Fruit fly (Drosophila melanogaster) whole organism, adult: ENCODE results near the gene CG15864.

Experiments
- CG11617 ChIP-seq: fragments of 200-800 bp; sonication (Bioruptor generic); optimal IDR thresholded peaks from 2 replicates; lab custom pipeline; 2017; ENCODE audit warnings: mild to moderate bottlenecking, missing biosample characterization, missing genetic modification reagents, missing genetic modification characterization
- CG12768 ChIP-seq: fragments of 200-800 bp; sonication (Bioruptor generic); optimal IDR thresholded peaks from 2 replicates; lab custom pipeline; 2017; ENCODE audit warnings: missing biosample characterization, missing genetic modification characterization, mild to moderate bottlenecking, moderate library complexity, missing genetic modification reagents
- CG14711 ChIP-seq: fragments of 200-800 bp; sonication (Bioruptor generic); optimal IDR thresholded peaks from 2 replicates; lab custom pipeline; 2018; ENCODE audit warnings: missing biosample characterization, mild to moderate bottlenecking, missing genetic modification characterization, moderate library complexity
- CG1620 ChIP-seq: fragments of 200-800 bp; sonication (Bioruptor generic); optimal IDR thresholded peaks from 2 replicates; lab custom pipeline; 2016; ENCODE audit warnings: missing biosample characterization, missing genetic modification characterization
- CG33017 ChIP-seq: fragments of 200-800 bp; sonication (Bioruptor generic); optimal IDR thresholded peaks from 2 replicates; lab custom pipeline; 2018; ENCODE audit warnings: missing biosample characterization, mild to moderate bottlenecking, missing genetic modification characterization, moderate library complexity
- CG5204 ChIP-seq: fragments of 200-800 bp; sonication (Bioruptor generic); optimal IDR thresholded peaks from 2 replicates; lab custom pipeline; 2016; ENCODE audit warnings: missing biosample characterization, missing genetic modification characterization
- CG7045 ChIP-seq: fragments of 200-800 bp; sonication (Bioruptor generic); optimal IDR thresholded peaks from 2 replicates; lab custom pipeline; 2017; ENCODE audit warnings: missing biosample characterization, mild to moderate bottlenecking, missing genetic modification characterization
- CG7101 ChIP-seq: fragments of 200-800 bp; sonication (Bioruptor generic); optimal IDR thresholded peaks from 2 replicates; lab custom pipeline; 2018; ENCODE audit warnings: missing biosample characterization, mild to moderate bottlenecking, missing genetic modification characterization, moderate library complexity
- Clk ChIP-seq: fragments of 200-800 bp; sonication (Bioruptor generic); optimal IDR thresholded peaks from 2 replicates; lab custom pipeline; 2017; ENCODE audit warnings: missing biosample characterization, missing genetic modification characterization
- Crg-1 ChIP-seq: fragments of 200-800 bp; sonication (Bioruptor generic); optimal IDR thresholded peaks from 2 replicates; lab custom pipeline; 2016; ENCODE audit warnings: missing biosample characterization, missing genetic modification characterization
- Hr96 ChIP-seq: fragments of 200-800 bp; sonication (Bioruptor generic); optimal IDR thresholded peaks from 2 replicates; lab custom pipeline; 2016; ENCODE audit warnings: missing biosample characterization, missing genetic modification characterization
- Mnt ChIP-seq: fragments of 200-800 bp; sonication (Bioruptor generic); optimal IDR thresholded peaks from 2 replicates; lab custom pipeline; 2016; ENCODE audit warnings: missing biosample characterization, mild to moderate bottlenecking, missing genetic modification characterization
- bab1 ChIP-seq: fragments of 200-800 bp; sonication (Bioruptor generic); optimal IDR thresholded peaks from 3 replicates; lab custom pipeline; 2019; ENCODE audit warnings: missing biosample characterization, mild to moderate bottlenecking, missing genetic modification characterization, moderate library complexity
- cic ChIP-seq: fragments of 200-800 bp; sonication (Bioruptor generic); optimal IDR thresholded peaks from 2 replicates; lab custom pipeline; 2017; ENCODE audit warnings: missing biosample characterization, mild to moderate bottlenecking, missing genetic modification characterization, moderate library complexity
- cnc ChIP-seq, 2 experiments: fragments of >200 bp; optimal IDR thresholded peaks; 2 replicates each; lab custom pipeline; 2017
- kay ChIP-seq: fragments of 200-800 bp; sonication (Bioruptor generic); peaks from one replicate; lab custom pipeline; 2016; ENCODE audit warnings: missing biosample characterization, missing genetic modification characterization, borderline replicate concordance
- ovo ChIP-seq: fragments of 200-800 bp; sonication (Bioruptor generic); optimal IDR thresholded peaks from 2 replicates; lab custom pipeline; 2016; ENCODE audit warnings: missing biosample characterization, missing genetic modification characterization
- pad ChIP-seq: fragments of 200-800 bp; sonication (Bioruptor generic); optimal IDR thresholded peaks from 3 replicates; lab custom pipeline; 2017; ENCODE audit warnings: missing biosample characterization, missing genetic modification characterization, mild to moderate bottlenecking, moderate library complexity, missing genetic modification reagents
- tj ChIP-seq: fragments of 200-800 bp; sonication (Bioruptor generic); optimal IDR thresholded peaks from 3 replicates; lab custom pipeline; 2017; ENCODE audit warnings: missing biosample characterization, mild to moderate bottlenecking, missing genetic modification characterization, moderate library complexity
- toe ChIP-seq: fragments of 200-800 bp; sonication (Bioruptor generic); optimal IDR thresholded peaks from 2 replicates; lab custom pipeline; 2016; ENCODE audit warnings: missing biosample characterization, missing genetic modification characterization

The CG15864 gene

dm6 chr3R:8207276-8207654, 41.0 kb upstream of the CG15864 start:
- TF ChIP-seq CG12768, result no peak
- TF ChIP-seq CG7045 (GFP tag; lab: Kevin White, UChicago), result no peak
- no peak for TF ChIP-seq Mnt (GFP tag; lab: Kevin White, UChicago)
- TF ChIP-seq cnc (optimal IDR thresholded peaks at IDR 0.05; lab: Kevin White, UChicago), result no peak
- TF ChIP-seq Clk (GFP tag; lab: Kevin White, UChicago), result no peak
- TF ChIP-seq CG11617 (GFP tag; lab: Kevin White, UChicago), result no peak
- no peak for TF ChIP-seq toe (GFP tag; lab: Kevin White, UChicago)
- no peak for TF ChIP-seq ovo (GFP tag; lab: Kevin White, UChicago)
- no peak for TF ChIP-seq CG1620 (GFP tag; lab: Kevin White, UChicago)
- no peak for TF ChIP-seq bab1
- TF ChIP-seq Crg-1 (GFP tag; lab: Kevin White, UChicago), result no peak
- TF ChIP-seq pad (GFP tag; lab: Kevin White, UChicago), result no peak
- TF ChIP-seq kay (GFP tag; lab: Kevin White, UChicago), result no peak
- no peak for TF ChIP-seq CG7101
- TF ChIP-seq CG14711 (tag; lab: Kevin White, UChicago), result no peak

- TF ChIP-seq ovo (GFP tag; lab: Kevin White, UChicago) (no peak), CG11617 (GFP tag; lab: Kevin White, UChicago) (no peak), CG1620 (GFP tag; lab: Kevin White, UChicago) (no peak), bab1 (no peak), tj (GFP tag; lab: Kevin White, UChicago) (no peak), cic (GFP tag; lab: Kevin White, UChicago) (no peak), CG7101 (no peak), cnc (optimal IDR thresholded peaks at IDR 0.05; lab: Kevin White, UChicago) (no peak), CG5204 (GFP tag; lab: Kevin White, UChicago) (no peak), CG7045 (GFP tag; lab: Kevin White, UChicago) (no peak), Hr96 (GFP tag; lab: Kevin White, UChicago) (no peak), Clk (GFP tag; lab: Kevin White, UChicago) (no peak), CG12768 (no peak), CG33017 (tag; lab: Kevin White, UChicago) (no peak), CG14711 (tag; lab: Kevin White, UChicago) (no peak), kay (GFP tag; lab: Kevin White, UChicago) (no peak), toe (GFP tag; lab: Kevin White, UChicago) (no peak), pad (GFP tag; lab: Kevin White, UChicago) (no peak), Crg-1 (GFP tag; lab: Kevin White, UChicago) (no peak), Mnt (GFP tag; lab: Kevin White, UChicago) (no peak)
These were observed 39.7 kb upstream of the CG15864 start for dm6 chr3R:8208378-8209021.

dm6 chr3R:8210837-8211488, 37.3 kb upstream of the CG15864 start:
- TF ChIP-seq CG5204 (GFP tag; lab: Kevin White, UChicago), result no peak
- TF ChIP-seq cic (GFP tag; lab: Kevin White, UChicago), result no peak
- no peak for TF ChIP-seq toe (GFP tag; lab: Kevin White, UChicago)
- TF ChIP-seq bab1, result no peak
- no peak for TF ChIP-seq CG7045 (GFP tag; lab: Kevin White, UChicago)
- TF ChIP-seq tj (GFP tag; lab: Kevin White, UChicago), result no peak
- TF ChIP-seq kay (GFP tag; lab: Kevin White, UChicago), result no peak
- TF ChIP-seq Hr96 (GFP tag; lab: Kevin White, UChicago), result no peak
- no peak for TF ChIP-seq CG12768
- no peak for TF ChIP-seq Crg-1 (GFP tag; lab: Kevin White, UChicago)
- TF ChIP-seq pad (GFP tag; lab: Kevin White, UChicago), result no peak
- TF ChIP-seq CG33017 (tag; lab: Kevin White, UChicago), result no peak
- TF ChIP-seq cnc (optimal IDR thresholded peaks at IDR 0.05; lab: Kevin White, UChicago), result no peak
- TF ChIP-seq CG14711 (tag; lab: Kevin White, UChicago), result no peak
- TF ChIP-seq CG1620 (GFP tag; lab: Kevin White, UChicago), result no peak
- TF ChIP-seq CG11617 (GFP tag; lab: Kevin White, UChicago), result no peak
- no peak for TF ChIP-seq Clk (GFP tag; lab: Kevin White, UChicago)
- TF ChIP-seq ovo (GFP tag; lab: Kevin White, UChicago), result no peak

dm6 chr3R:8212594-8212993, 35.6 kb upstream of the CG15864 start:
- TF ChIP-seq cnc (optimal IDR thresholded peaks at IDR 0.05; lab: Kevin White, UChicago) (no peak), CG1620 (GFP tag; lab: Kevin White, UChicago) (no peak)

- TF ChIP-seq ovo (GFP tag; lab: Kevin White, UChicago) (no peak), kay (GFP tag; lab: Kevin White, UChicago) (no peak), CG1620 (GFP tag; lab: Kevin White, UChicago) (no peak), bab1 (no peak), CG11617 (GFP tag; lab: Kevin White, UChicago) (no peak), tj (GFP tag; lab: Kevin White, UChicago) (no peak), CG14711 (tag; lab: Kevin White, UChicago) (no peak), toe (GFP tag; lab: Kevin White, UChicago) (no peak), CG33017 (tag; lab: Kevin White, UChicago) (no peak), cic (GFP tag; lab: Kevin White, UChicago) (no peak), CG5204 (GFP tag; lab: Kevin White, UChicago) (no peak), CG7101 (no peak), Clk (GFP tag; lab: Kevin White, UChicago) (no peak), Hr96 (GFP tag; lab: Kevin White, UChicago) (no peak), pad (GFP tag; lab: Kevin White, UChicago) (no peak), cnc (optimal IDR thresholded peaks at IDR 0.05; lab: Kevin White, UChicago) (no peak), Mnt (GFP tag; lab: Kevin White, UChicago) (no peak)
These were observed 32.6 kb upstream of the CG15864 start for dm6 chr3R:8215528-8216189.
